Worm (Caenorhabditis elegans) whole organism, mixed stage, embryonic: ENCODE results near the gene fpn-1.2.

ENCODE experiments used
- lsy-2 ChIP-seq: fragments of 150-350 bp; optimal IDR thresholded peaks from 2 replicates; lab custom pipeline; 2014; ENCODE audit warnings: missing biosample characterization, missing genetic modification characterization
- nhr-28 ChIP-seq: fragments of 150-350 bp; optimal IDR thresholded peaks from 2 replicates; lab custom pipeline; 2014; ENCODE audit warnings: missing biosample characterization, missing genetic modification characterization
- unc-39 ChIP-seq: fragments of 150-350 bp; optimal IDR thresholded peaks from 2 replicates; lab custom pipeline; 2014; ENCODE audit warnings: missing biosample characterization, missing genetic modification characterization

ce11 chrV:1456614-1457013 lies 7.9 kb downstream of the fpn-1.2 start:
- TF ChIP-seq unc-39, result no peak
- TF ChIP-seq lsy-2 (tag; lab: Kevin White, UChicago), result no peak
- no peak for TF ChIP-seq nhr-28
